Worm (Caenorhabditis elegans): Measurements from ENCODE around the gene T08B1.1.

T08B1.1 gene

DNA sequence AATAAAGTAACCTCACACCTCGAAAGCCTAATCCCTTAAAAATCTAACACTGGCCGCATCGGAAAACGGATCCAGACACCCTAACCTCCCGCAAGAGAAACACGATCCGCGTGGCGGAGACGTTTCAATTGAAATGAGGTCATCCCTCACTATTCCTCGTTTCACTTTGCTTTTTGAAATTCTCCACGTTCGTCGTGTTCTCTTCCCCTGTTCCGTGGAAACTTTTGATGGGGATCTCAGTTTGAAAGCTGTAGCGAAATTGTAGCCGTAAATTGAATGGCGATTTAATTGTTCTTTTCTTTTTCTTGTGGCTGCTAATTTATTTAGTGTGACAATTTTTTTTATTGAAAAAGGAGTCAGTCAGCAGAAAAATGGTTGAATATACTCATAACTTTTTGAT lies 18.0 kb downstream of the T08B1.1 start:
- no peak for TF ChIP-seq skn-1 (tag; optimal IDR thresholded peaks at IDR 0.05)
- TF ChIP-seq nhr-237 (tag; optimal IDR thresholded peaks at IDR 0.05): no peak
- no peak for TF ChIP-seq zag-1 (tag; optimal IDR thresholded peaks at IDR 0.05)
- no peak for TF ChIP-seq ceh-28 (tag; optimal IDR thresholded peaks at IDR 0.05)

DNA sequence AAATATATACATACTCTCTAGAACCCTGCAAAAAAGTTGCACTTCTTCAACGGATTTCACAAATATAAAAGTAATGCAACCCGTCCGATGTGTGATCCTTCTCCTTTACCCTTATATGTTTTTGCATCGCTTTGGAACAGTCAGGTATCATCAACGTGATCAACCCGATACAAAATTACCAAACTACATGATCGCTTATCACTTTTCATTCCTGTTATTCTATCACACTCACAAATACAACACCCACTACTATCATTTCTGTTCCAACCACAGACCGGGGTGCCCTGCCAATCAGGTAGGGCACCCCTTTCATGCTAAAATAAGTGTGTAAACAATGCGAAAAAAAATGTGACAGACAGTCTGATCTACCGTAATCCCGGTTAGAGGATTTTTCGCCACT lies 19.9 kb downstream of the T08B1.1 start:
- TF ChIP-seq snpc-4 (tag; optimal IDR thresholded peaks at IDR 0.05) (no peak), nhr-76 (tag; optimal IDR thresholded peaks at IDR 0.05) (peak; percentile 85)

DNA sequence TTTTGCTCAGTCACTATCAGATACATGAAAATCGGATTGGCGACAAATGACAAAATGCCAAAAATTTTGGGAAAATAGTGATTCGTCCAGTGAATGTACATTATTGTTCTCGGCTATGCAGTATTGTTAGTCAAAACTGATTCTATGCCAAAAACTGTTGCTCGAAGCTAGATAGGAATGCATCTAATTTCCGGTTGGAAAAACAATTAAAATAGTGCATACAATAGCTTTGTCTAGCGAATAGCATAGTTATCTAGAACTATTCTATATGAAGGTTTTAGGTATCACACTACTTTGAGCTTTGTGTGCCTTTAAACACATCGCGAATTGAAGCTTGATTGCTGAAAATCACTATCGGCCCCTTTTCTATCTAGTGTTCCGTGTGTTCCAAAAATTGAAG lies 22.0 kb downstream of the T08B1.1 start, which contains the start of gene srj-15:
srj-15 (minus strand) TSS at position 101 of the 400 bp plus-strand sequence.
- TF ChIP-seq nhr-11 (tag; optimal IDR thresholded peaks at IDR 0.05) (no peak), nhr-76 (tag; optimal IDR thresholded peaks at IDR 0.05) (no peak), elt-2 (tag; optimal IDR thresholded peaks at IDR 0.05) (no peak)

DNA sequence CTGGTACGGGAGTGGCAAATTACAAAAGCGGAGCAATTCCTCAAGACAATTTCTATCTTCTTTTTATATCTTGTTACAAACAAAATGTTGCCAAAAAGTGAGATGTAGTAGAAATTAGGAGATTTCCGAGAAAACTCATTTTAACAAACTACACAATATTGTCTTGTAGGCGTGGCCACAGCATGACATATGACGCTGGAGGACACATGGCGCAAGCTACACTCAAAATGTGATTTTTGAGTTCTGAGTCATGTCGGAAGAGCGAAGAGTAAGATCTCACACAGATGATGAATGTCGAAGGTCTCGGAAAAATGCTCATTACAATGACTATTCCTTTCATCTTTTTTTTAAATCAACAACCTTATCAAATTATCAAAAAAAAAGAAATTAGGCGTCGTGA lies 25.4 kb downstream of the T08B1.1 start, which contains the start of gene Y40B10B.1:
Y40B10B.1 (minus strand) TSS at position 101 of the 400 bp plus-strand sequence.
- TF ChIP-seq ceh-82 (tag; optimal IDR thresholded peaks at IDR 0.05) (no peak), mml-1 (tag; optimal IDR thresholded peaks at IDR 0.05) (no peak), nhr-77 (tag; optimal IDR thresholded peaks at IDR 0.05) (no peak), pqm-1 (tag; optimal IDR thresholded peaks at IDR 0.05) (no peak), fkh-10 (GFP tag; optimal IDR thresholded peaks at IDR 0.05) (no peak), egl-5 (tag; optimal IDR thresholded peaks at IDR 0.05) (no peak), egl-27 (tag; optimal IDR thresholded peaks at IDR 0.05) (no peak), elt-2 (tag; optimal IDR thresholded peaks at IDR 0.05) (no peak), ceh-16 (tag; optimal IDR thresholded peaks at IDR 0.05) (no peak), ztf-11 (tag; optimal IDR thresholded peaks at IDR 0.05) (no peak), ceh-28 (tag; optimal IDR thresholded peaks at IDR 0.05) (no peak), lin-15B (tag; optimal IDR thresholded peaks at IDR 0.05) (no peak), tbx-2 (tag; optimal IDR thresholded peaks at IDR 0.05) (no peak), unc-62 (GFP tag; optimal IDR thresholded peaks at IDR 0.05) (no peak), ztf-4 (tag; optimal IDR thresholded peaks at IDR 0.05) (no peak), pha-4 (tag; optimal IDR thresholded peaks at IDR 0.05) (no peak), nhr-12 (tag; optimal IDR thresholded peaks at IDR 0.05) (no peak), lsy-12 (tag; optimal IDR thresholded peaks at IDR 0.05) (no peak)

DNA sequence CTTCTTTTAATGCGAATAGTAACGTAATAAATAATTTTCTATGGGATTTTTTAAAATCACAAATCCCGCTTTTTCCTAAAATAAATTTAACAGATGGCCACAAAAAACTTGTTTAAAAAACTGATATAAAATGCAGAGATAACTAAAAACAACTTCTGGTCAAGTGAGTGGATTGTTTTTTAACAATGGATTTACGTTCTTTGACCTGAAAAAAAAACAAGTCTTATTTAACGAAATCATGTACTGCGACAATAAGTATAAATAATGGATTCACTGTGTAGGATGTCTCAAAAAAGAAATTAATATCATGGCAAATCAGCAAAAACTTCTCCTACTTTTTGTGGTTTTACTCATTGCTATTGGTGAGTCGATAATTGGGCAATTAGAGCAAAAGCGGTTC lies 29.7 kb downstream of the T08B1.1 start, which contains the start of gene fipr-25:
fipr-25 (plus strand) TSS at position 301 of the 400 bp plus-strand sequence.
- TF ChIP-seq lin-15B (tag; optimal IDR thresholded peaks at IDR 0.05): no peak
- TF ChIP-seq snpc-4 (tag; optimal IDR thresholded peaks at IDR 0.05): no peak
- no peak for TF ChIP-seq tbx-2 (tag; optimal IDR thresholded peaks at IDR 0.05)
- no peak for TF ChIP-seq ceh-28 (tag; optimal IDR thresholded peaks at IDR 0.05)
- no peak for TF ChIP-seq nhr-23 (tag; optimal IDR thresholded peaks at IDR 0.05)
- TF ChIP-seq fos-1 (tag; optimal IDR thresholded peaks at IDR 0.05): no peak
- no peak for TF ChIP-seq pha-4 (tag; optimal IDR thresholded peaks at IDR 0.05)
- no peak for TF ChIP-seq nhr-11 (tag; optimal IDR thresholded peaks at IDR 0.05)
- no peak for TF ChIP-seq nhr-12 (tag; optimal IDR thresholded peaks at IDR 0.05)
- TF ChIP-seq ztf-11 (tag; optimal IDR thresholded peaks at IDR 0.05): no peak
- TF ChIP-seq aly-2 (tag; optimal IDR thresholded peaks at IDR 0.05): no peak

DNA sequence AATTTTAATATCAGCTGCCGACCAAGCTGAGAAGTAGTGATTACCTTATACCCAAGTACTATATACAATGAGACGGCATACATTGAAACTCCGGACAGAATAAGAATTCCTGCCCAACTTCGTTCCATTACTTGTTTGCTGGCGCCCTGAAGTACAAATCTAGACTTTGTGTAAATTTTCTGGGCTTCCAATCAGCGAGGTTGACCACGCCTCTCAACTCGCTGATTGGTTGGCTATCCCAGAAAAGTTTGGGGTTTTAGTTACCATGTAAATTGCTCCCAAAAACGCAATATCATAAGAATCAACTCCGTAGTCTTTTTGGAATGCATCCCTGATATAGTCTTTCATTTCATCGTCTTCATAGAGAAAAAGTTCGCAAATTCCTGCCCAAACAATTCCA lies 31.6 kb downstream of the T08B1.1 start:
- TF ChIP-seq daf-12 (tag; optimal IDR thresholded peaks at IDR 0.05): no peak
- no peak for TF ChIP-seq unc-62 (GFP tag; optimal IDR thresholded peaks at IDR 0.05)
- TF ChIP-seq nhr-23 (tag; optimal IDR thresholded peaks at IDR 0.05): no peak
- no peak for TF ChIP-seq jun-1 (tag; optimal IDR thresholded peaks at IDR 0.05)
- TF ChIP-seq mdl-1 (tag; optimal IDR thresholded peaks at IDR 0.05): no peak
- TF ChIP-seq nfya-1 (tag; optimal IDR thresholded peaks at IDR 0.05; ENCODE audit: insufficient read depth): peak; percentile 84
- no peak for TF ChIP-seq ceh-82 (tag; optimal IDR thresholded peaks at IDR 0.05)

DNA sequence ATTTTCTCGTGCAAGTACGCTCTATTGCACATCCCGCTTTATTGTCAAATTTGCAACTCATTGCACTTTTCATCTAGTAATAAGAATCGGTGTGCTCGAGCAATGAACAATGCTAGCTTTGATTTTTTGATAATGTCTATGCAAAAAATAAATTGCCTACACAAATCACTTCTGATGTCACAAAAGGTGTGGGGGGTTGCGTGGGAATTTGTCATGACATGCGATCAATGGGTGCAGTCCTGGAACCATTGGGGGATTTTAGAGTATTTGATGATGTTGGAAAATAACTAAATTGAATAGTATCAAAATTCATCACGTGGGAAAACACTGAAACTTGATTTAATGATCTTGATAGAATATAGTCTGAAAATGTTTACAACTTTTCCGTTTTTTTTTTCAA lies 41.0 kb downstream of the T08B1.1 start:
- no peak for TF ChIP-seq nhr-67 (tag; optimal IDR thresholded peaks at IDR 0.05)
- TF ChIP-seq ceh-9 (tag; optimal IDR thresholded peaks at IDR 0.05): no peak
- TF ChIP-seq elt-1 (tag; optimal IDR thresholded peaks at IDR 0.05): no peak
- no peak for TF ChIP-seq nhr-77 (tag; optimal IDR thresholded peaks at IDR 0.05)
- no peak for TF ChIP-seq egl-27 (tag; optimal IDR thresholded peaks at IDR 0.05)
- TF ChIP-seq unc-39 (tag; optimal IDR thresholded peaks at IDR 0.05): no peak
- TF ChIP-seq hmg-11 (tag; optimal IDR thresholded peaks at IDR 0.05): no peak
